Worm (Caenorhabditis elegans) whole organism, L4/young adult: ENCODE measurements around the gene alh-4.

Experiments
- W03F9.2 ChIP-seq: fragments of 150-350 bp; optimal IDR thresholded peaks from 2 replicates; lab custom pipeline; 2014; ENCODE audit warnings: missing biosample characterization, missing genetic modification characterization
- dao-5 ChIP-seq: sonication (generic microtip); optimal IDR thresholded peaks from 2 replicates; lab custom pipeline; 2016; ENCODE audit warnings: missing genotype, missing genetic modification characterization, moderate library complexity, missing compliant biosample characterization
- him-1 ChIP-seq: sonication (generic microtip); optimal IDR thresholded peaks from 2 replicates; lab custom pipeline; 2016; ENCODE audit warnings: missing genotype, missing genetic modification reagents, missing genetic modification characterization, missing compliant biosample characterization

DNA sequence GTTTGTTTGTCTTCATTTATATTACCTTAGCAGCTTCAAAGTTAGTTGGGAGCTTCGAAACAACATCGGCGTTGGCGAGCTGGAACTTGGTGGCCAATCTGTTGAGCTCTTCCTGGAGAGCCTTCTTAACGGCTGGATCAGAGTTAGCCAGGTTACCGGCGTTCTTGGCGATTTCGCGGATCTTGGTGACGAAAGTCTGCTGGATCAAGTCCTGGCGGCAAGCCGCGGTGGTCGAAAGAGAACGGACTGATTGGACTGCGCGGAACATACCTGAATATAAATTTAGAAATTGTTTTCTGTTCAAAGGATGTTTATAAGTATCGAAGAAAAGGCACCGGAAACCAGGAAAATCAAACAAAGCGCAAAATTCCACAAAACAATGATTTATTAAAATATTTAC lies 2.9 kb downstream of the alh-4 start, which contains the start of gene atp-4:
- TF ChIP-seq dao-5 (tag; lab: Kevin White, UChicago) (no peak), him-1 (tag; lab: Kevin White, UChicago) (no peak), W03F9.2 (tag; lab: Kevin White, UChicago) (no peak)
